Worm (Caenorhabditis elegans): Measurements from ENCODE around the gene srt-20.

- TF ChIP-seq nhr-28 (tag; optimal IDR thresholded peaks at IDR 0.05) (no peak), ztf-11 (tag; optimal IDR thresholded peaks at IDR 0.05) (no peak), elt-1 (tag; optimal IDR thresholded peaks at IDR 0.05; ENCODE audit: borderline replicate concordance, insufficient read depth) (no peak), pha-4 (tag; optimal IDR thresholded peaks at IDR 0.05) (no peak), lin-13 (tag; optimal IDR thresholded peaks at IDR 0.05) (no peak), elt-3 (tag; optimal IDR thresholded peaks at IDR 0.05) (no peak), nhr-76 (tag; optimal IDR thresholded peaks at IDR 0.05) (no peak), unc-62 (GFP tag; optimal IDR thresholded peaks at IDR 0.05) (no peak), bed-3 (GFP tag; optimal IDR thresholded peaks at IDR 0.05) (no peak), ces-1 (GFP tag; optimal IDR thresholded peaks at IDR 0.05) (no peak), lsy-2 (tag; optimal IDR thresholded peaks at IDR 0.05) (no peak), mab-5 (tag; optimal IDR thresholded peaks at IDR 0.05) (no peak), drap-1 (GFP tag; optimal IDR thresholded peaks at IDR 0.05) (no peak), snpc-4 (tag; optimal IDR thresholded peaks at IDR 0.05) (no peak)
Measured at ce11 chrV:4236118-4236517, 42.5 kb downstream of the srt-20 start, which contains the start of gene nlp-13.
